Fruit fly (Drosophila melanogaster) whole organism: Measurements from ENCODE around the gene krz.

Source experiments
- CG8478 ChIP-seq: fragments of >200 bp; optimal IDR thresholded peaks from 2 replicates; lab custom pipeline; 2018; ENCODE audit warnings: inconsistent platforms
- Dll ChIP-seq: fragments of >200 bp; optimal IDR thresholded peaks from 2 replicates; lab custom pipeline; 2017
- pan ChIP-seq: fragments of >200 bp; optimal IDR thresholded peaks from 2 replicates; lab custom pipeline; 2017
- psq ChIP-seq: fragments of >200 bp; optimal IDR thresholded peaks from 2 replicates; lab custom pipeline; 2017
- usp ChIP-seq: fragments of >200 bp; optimal IDR thresholded peaks from 2 replicates; lab custom pipeline; 2017; ENCODE audit warnings: missing biosample characterization, missing genetic modification characterization, mixed read lengths

- no peak for TF ChIP-seq Dll (lab: Kevin White, UChicago)
- TF ChIP-seq psq (lab: Kevin White, UChicago), result no peak
- TF ChIP-seq pan, result no peak
- no peak for TF ChIP-seq CG8478
- TF ChIP-seq usp (GFP tag; lab: Kevin White, UChicago), result no peak
Observed at dm6 chr3R:32032885-32033284, 18.9 kb downstream of the krz start.
